Worm (Caenorhabditis elegans) whole organism, L4 larva: Measurements from ENCODE around the gene W04B5.3.

ENCODE experiments used
- attf-4 ChIP-seq: sonication (generic microtip); optimal IDR thresholded peaks from 3 replicates; lab custom pipeline; 2017; ENCODE audit warnings: missing biosample characterization, missing genetic modification characterization
- dmd-9 ChIP-seq: fragments of 200-800 bp; sonication (Bioruptor generic); IDR thresholded peaks from 2 replicates; pipeline ENCODE4 v1.3.6; 2022; ENCODE audit warnings: missing genetic modification reagents, missing genetic modification characterization, missing compliant biosample characterization
- egl-27 ChIP-seq: sonication (generic microtip); optimal IDR thresholded peaks from 3 replicates; lab custom pipeline; 2017; ENCODE audit warnings: missing biosample characterization, missing genetic modification reagents, missing genetic modification characterization
- egl-43 ChIP-seq: fragments of 200-800 bp; sonication (Bioruptor generic); IDR thresholded peaks from 2 replicates; pipeline ENCODE4 v1.3.6; 2022; ENCODE audit warnings: missing genetic modification reagents, missing genetic modification characterization, missing compliant biosample characterization
- fkh-10 ChIP-seq: fragments of 150-350 bp; optimal IDR thresholded peaks from 2 replicates; lab custom pipeline; 2014; ENCODE audit warnings: missing biosample characterization, missing genetic modification reagents, missing genetic modification characterization
- lin-39 ChIP-seq: fragments of 150-350 bp; optimal IDR thresholded peaks from 2 replicates; lab custom pipeline; 2014; ENCODE audit warnings: missing biosample characterization, missing genetic modification reagents, missing genetic modification characterization
- lir-3 ChIP-seq: sonication (generic microtip); optimal IDR thresholded peaks from 2 replicates; lab custom pipeline; 2016; ENCODE audit warnings: mild to moderate bottlenecking, missing genetic modification characterization, missing compliant biosample characterization
- mdl-1 ChIP-seq, 2 experiments: fragments of 150-350 bp in 1 of 2; sonication (generic microtip) in 1 of 2; optimal IDR thresholded peaks; 2 replicates each; lab custom pipeline; 2014 to 2017; ENCODE audit warnings: missing biosample characterization in 2 of 2, missing genetic modification characterization in 2 of 2
- sdz-12 ChIP-seq: fragments of 200-800 bp; sonication (Bioruptor generic); optimal IDR thresholded peaks from 2 replicates; lab custom pipeline; 2018; ENCODE audit warnings: mild to moderate bottlenecking, missing genetic modification characterization, missing compliant biosample characterization

DNA sequence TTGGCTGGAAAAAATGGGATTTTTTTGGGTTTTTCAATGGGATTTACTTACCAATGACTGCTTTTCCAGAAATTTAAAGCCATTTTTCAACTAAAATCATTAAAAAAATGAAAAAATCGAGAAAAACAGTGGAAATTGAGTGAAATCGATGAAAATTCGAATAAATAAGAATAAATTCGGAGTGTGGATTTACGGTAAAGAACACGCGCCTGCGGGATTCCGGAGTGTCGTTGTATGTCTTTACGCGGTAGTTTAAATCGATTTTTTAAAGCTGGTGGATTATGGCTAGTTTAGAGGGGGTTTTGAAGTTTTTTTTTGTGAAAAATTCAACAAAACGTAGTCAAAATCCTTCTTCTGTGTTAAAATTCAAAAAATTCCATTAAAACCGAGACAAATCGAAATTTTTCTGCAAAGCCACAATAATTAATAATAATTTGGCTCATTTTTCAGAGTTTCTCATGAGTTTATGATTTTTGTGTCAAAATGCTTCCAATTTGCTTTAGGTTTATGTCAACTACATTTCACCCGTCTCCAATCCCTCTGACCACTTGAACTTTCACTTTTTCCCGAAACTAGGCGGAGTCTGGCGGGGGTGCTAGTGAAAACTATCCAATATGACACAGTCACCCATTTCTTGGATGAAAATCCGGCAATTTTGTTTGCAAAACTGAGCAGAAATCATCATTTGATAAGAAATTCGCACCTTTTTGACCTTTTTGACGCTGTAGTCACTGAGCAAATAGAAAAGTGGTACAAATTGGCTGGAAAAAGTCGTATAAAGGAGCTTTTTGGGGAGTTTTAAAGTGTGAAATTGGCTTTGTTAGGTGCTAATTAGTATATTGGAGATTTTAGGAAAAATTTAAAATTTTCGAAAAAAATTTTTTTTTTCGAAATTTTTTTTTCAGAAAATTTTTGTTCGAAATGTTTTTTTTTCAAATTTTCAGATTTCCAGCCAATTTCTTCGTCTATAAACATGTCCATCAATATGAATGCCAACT is 16.9 kb upstream of the W04B5.3 start, which contains the start of the genes cic-1 and strm-1:
- no peak for TF ChIP-seq attf-4 (tag; lab: Kevin White, UChicago)
- TF ChIP-seq mdl-1 (tag; optimal IDR thresholded peaks at IDR 0.05; lab: Kevin White, UChicago) = no peak
- TF ChIP-seq egl-27 = no peak
- TF ChIP-seq egl-43 (GFP tag; lab: Robert Waterston, UW) = no peak
- no peak for TF ChIP-seq lir-3 (tag; lab: Kevin White, UChicago)
- TF ChIP-seq lin-39 (tag; lab: Kevin White, UChicago) = no peak
- no peak for TF ChIP-seq dmd-9 (GFP tag; lab: Robert Waterston, UW)
- TF ChIP-seq fkh-10 (GFP tag; lab: Kevin White, UChicago) = no peak
- TF ChIP-seq sdz-12 (GFP tag; lab: Kevin White, UChicago) = no peak
